Worm (Caenorhabditis elegans): ENCODE measurements around the gene F31D4.2.

DNA sequence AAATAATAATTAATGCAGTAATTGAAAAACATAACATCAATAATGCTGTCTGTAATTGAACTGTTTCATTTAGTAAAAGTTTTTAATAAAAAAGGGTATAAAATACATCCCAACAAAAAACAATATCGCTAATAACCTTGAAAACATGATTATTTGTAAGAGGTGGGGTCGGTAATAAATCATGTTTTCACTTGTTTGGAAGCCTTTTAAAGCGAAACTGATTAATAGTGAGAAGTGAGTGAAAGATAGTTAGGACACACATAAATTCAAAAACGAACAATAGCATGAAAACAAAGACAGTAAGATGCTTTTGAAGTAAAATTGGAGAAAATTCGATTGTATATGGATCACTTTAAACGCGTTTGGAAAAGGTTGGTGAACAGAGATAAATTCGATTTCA is 15.7 kb upstream of the F31D4.2 start, which contains the start of gene try-4:
- TF ChIP-seq flh-1 (GFP tag; optimal IDR thresholded peaks at IDR 0.05) (no peak), nhr-76 (tag; optimal IDR thresholded peaks at IDR 0.05) (no peak), unc-39 (tag; optimal IDR thresholded peaks at IDR 0.05) (no peak), cnd-1 (tag; optimal IDR thresholded peaks at IDR 0.05) (no peak), snpc-4 (tag; optimal IDR thresholded peaks at IDR 0.05) (no peak), nhr-28 (tag; optimal IDR thresholded peaks at IDR 0.05) (no peak)

All from whole organism, mixed stage, embryonic.